Worm (Caenorhabditis elegans) whole organism, L1 larva: ENCODE results near the gene asm-1.

Experiments used
- elt-3 ChIP-seq, 6 experiments: fragments of 150-350 bp in 1 of 6; sonication (generic microtip); optimal IDR thresholded peaks; 2 replicates each; lab custom pipeline; 2017 to 2018; ENCODE audit warnings: missing biosample characterization in 6 of 6, missing genetic modification characterization in 6 of 6, inconsistent platforms in 1 of 6
- lsy-2 ChIP-seq, 2 experiments: fragments of 150-350 bp; optimal IDR thresholded peaks; 2 replicates each; lab custom pipeline; 2014; ENCODE audit warnings: missing biosample characterization in 2 of 2, missing genetic modification characterization in 2 of 2

- TF ChIP-seq elt-3 (tag; optimal IDR thresholded peaks at IDR 0.05; lab: Kevin White, UChicago), result peak in 2 of 6 experiments; percentile 33 to 44
- TF ChIP-seq lsy-2 (tag; optimal IDR thresholded peaks at IDR 0.05; lab: Kevin White, UChicago), result peak; percentile 26 to 77
These were observed 16.6 kb downstream of the asm-1 start for ce11 chrII:6926488-6926887.
